Fruit fly (Drosophila melanogaster) whole organism, pupa: ENCODE data around the gene CG13907.

Experiments used
- CG10348 ChIP-seq: fragments of 200-800 bp; sonication (Bioruptor generic); IDR thresholded peaks from 2 replicates; pipeline ENCODE4 v1.3.6; 2022; ENCODE audit warnings: missing biosample characterization, missing genetic modification characterization
- CG12605 ChIP-seq: fragments of 200-800 bp; sonication (Bioruptor generic); IDR thresholded peaks from 2 replicates; pipeline ENCODE4 v1.3.6; 2022; ENCODE audit warnings: missing biosample characterization, missing genetic modification characterization
- CG14655 ChIP-seq: fragments of 200-800 bp; sonication (Bioruptor generic); optimal IDR thresholded peaks from 3 replicates; lab custom pipeline; 2017; ENCODE audit warnings: mild to moderate bottlenecking, missing biosample characterization, missing genetic modification reagents, missing genetic modification characterization
- CG17806 ChIP-seq: fragments of 200-800 bp; sonication (Bioruptor generic); optimal IDR thresholded peaks from 2 replicates; lab custom pipeline; 2018; ENCODE audit warnings: missing biosample characterization, mild to moderate bottlenecking, missing genetic modification characterization, moderate library complexity
- CG34367 ChIP-seq: fragments of 200-800 bp; sonication (Bioruptor generic); optimal IDR thresholded peaks from 2 replicates; lab custom pipeline; 2018; ENCODE audit warnings: missing biosample characterization, mild to moderate bottlenecking, missing genetic modification characterization
- CG4496 ChIP-seq: fragments of 200-800 bp; sonication (Bioruptor generic); IDR thresholded peaks from 3 replicates; pipeline ENCODE4 v1.3.6; 2022; ENCODE audit warnings: missing biosample characterization, missing genetic modification characterization
- CG9948 ChIP-seq: fragments of 200-800 bp; sonication (Bioruptor generic); optimal IDR thresholded peaks from 2 replicates; lab custom pipeline; 2018; ENCODE audit warnings: missing biosample characterization, mild to moderate bottlenecking, missing genetic modification characterization, moderate library complexity
- D1 ChIP-seq: fragments of 200-800 bp; sonication (Bioruptor generic); optimal IDR thresholded peaks from 2 replicates; lab custom pipeline; 2018; ENCODE audit warnings: missing biosample characterization, mild to moderate bottlenecking, missing genetic modification characterization, moderate library complexity
- Ets98B ChIP-seq: fragments of 200-800 bp; sonication (Bioruptor generic); IDR thresholded peaks from 2 replicates; pipeline ENCODE4 v1.3.6; 2022; ENCODE audit warnings: missing biosample characterization, missing genetic modification characterization
- Pif1B ChIP-seq: fragments of 200-800 bp; sonication (Bioruptor generic); optimal IDR thresholded peaks from 3 replicates; lab custom pipeline; 2016; ENCODE audit warnings: missing biosample characterization, missing genetic modification characterization
- Snoo ChIP-seq: fragments of 200-800 bp; sonication (Bioruptor generic); optimal IDR thresholded peaks from 3 replicates; lab custom pipeline; 2017; ENCODE audit warnings: missing biosample characterization, mild to moderate bottlenecking, missing genetic modification characterization, inconsistent platforms
- rn ChIP-seq: fragments of 200-800 bp; sonication (Bioruptor generic); IDR thresholded peaks from 2 replicates; pipeline ENCODE4 v1.3.6; 2022; ENCODE audit warnings: missing biosample characterization, missing genetic modification characterization

DNA sequence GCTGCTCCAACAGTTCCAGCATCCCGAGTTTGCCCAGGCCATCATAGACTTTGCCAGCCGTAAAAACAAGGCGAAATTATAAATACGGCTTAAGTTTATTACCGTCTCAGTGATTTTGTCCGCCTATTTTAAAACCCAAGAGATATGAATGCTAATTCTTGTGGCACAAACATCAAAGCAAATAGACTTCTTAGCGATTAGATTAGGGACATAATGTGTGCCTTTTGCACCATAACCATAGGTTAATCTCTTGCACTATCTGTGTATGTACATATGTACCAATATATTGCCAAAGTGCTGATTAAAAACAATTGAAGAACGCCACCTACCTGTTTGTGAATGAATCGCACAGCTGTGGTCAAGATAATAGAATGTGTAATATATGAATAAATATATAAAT is 29.5 kb downstream of the CG13907 start:
- TF ChIP-seq CG4496 (GFP tag; lab: Robert Waterston, UW) (no peak), CG14655 (no peak), CG9948 (tag; lab: Kevin White, UChicago) (no peak), CG17806 (tag; lab: Kevin White, UChicago) (no peak), CG12605 (GFP tag; lab: Robert Waterston, UW) (no peak), D1 (tag; lab: Kevin White, UChicago) (no peak), CG10348 (GFP tag; lab: Robert Waterston, UW) (no peak), Ets98B (GFP tag; lab: Robert Waterston, UW) (no peak), Snoo (tag; lab: Kevin White, UChicago) (no peak), Pif1B (GFP tag; lab: Kevin White, UChicago) (no peak), CG34367 (no peak), rn (GFP tag; lab: Robert Waterston, UW) (no peak)
